Fruit fly (Drosophila melanogaster): Measurements from ENCODE around the gene CG14450.

Gene CG14450

DNA sequence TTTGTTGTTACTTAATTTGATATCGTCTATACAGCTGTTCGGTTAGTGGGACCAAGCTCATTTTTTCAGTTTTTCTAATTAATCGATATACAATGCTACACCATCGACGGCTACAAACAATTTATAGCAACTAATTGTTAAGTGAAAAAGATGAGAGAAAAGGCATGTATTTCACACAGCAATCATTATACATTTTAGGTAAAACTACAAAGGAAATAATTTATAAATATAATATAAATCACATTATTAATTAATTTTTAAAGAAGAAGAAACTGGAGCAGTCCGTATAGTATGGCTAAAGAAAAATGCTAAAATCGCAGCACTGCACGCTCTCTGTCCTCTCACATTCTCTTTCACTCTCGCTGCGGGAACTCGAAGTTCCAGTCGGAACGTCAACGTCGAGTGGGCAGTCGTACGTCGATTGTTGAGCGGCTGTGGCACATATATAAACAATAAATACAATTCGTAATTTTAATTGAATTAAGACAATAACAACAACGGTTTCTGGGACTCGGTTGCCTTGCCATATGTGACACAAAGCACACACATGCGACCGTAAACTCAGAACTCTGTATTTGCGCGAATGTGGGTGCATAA, at the start of gene CG14450, which contains the start of gene CG11367:
TSS of gene CG14450 (minus strand) at position 51 of the 597 bp plus-strand sequence.
TSS of gene CG11367 (plus strand) at position 373 of the 597 bp plus-strand sequence.
- TF ChIP-seq Vsx2 (GFP tag; optimal IDR thresholded peaks at IDR 0.05; ENCODE audit: partially characterized antibody) (peak; percentile 79), sage (GFP tag; optimal IDR thresholded peaks at IDR 0.05) (peak; percentile 35), lola (GFP tag; optimal IDR thresholded peaks at IDR 0.05) (no peak), Dif (GFP tag; optimal IDR thresholded peaks at IDR 0.05; ENCODE audit: partially characterized antibody) (peak; percentile 74), CrebA (GFP tag; optimal IDR thresholded peaks at IDR 0.05; ENCODE audit: borderline replicate concordance) (no peak), Hnf4 (GFP tag; optimal IDR thresholded peaks at IDR 0.05) (no peak), dl (GFP tag; optimal IDR thresholded peaks at IDR 0.05; ENCODE audit: insufficient read depth in 1 of 2, partially characterized antibody in 2 of 2) (peak; percentile 2 to 55), ey (GFP tag; optimal IDR thresholded peaks at IDR 0.05) (no peak), rgr (GFP tag; optimal IDR thresholded peaks at IDR 0.05) (no peak), pan (optimal IDR thresholded peaks at IDR 0.05) (no peak), Jra (GFP tag; optimal IDR thresholded peaks at IDR 0.05) (no peak), HLH106 (tag; optimal IDR thresholded peaks at IDR 0.05) (peak; percentile 30), tai (GFP tag; optimal IDR thresholded peaks at IDR 0.05) (no peak), woc (GFP tag; optimal IDR thresholded peaks at IDR 0.05) (peak; percentile 64), h (GFP tag; optimal IDR thresholded peaks at IDR 0.05) (peak; percentile 52), Rel (GFP tag; optimal IDR thresholded peaks at IDR 0.05) (no peak), Rel (tag; optimal IDR thresholded peaks at IDR 0.05) (peak; percentile 33), foxo (GFP tag; optimal IDR thresholded peaks at IDR 0.05) (no peak), CG9705 (GFP tag; optimal IDR thresholded peaks at IDR 0.05) (peak; percentile 10), CG32264 (GFP tag; optimal IDR thresholded peaks at IDR 0.05) (no peak), Myc (optimal IDR thresholded peaks at IDR 0.05) (peak; percentile 95), Hr83 (GFP tag; optimal IDR thresholded peaks at IDR 0.05; ENCODE audit: poor library complexity, severe bottlenecking) (peak; percentile 33)

- TF ChIP-seq Hr83 (GFP tag; optimal IDR thresholded peaks at IDR 0.05; ENCODE audit: poor library complexity, severe bottlenecking) (peak; percentile 11), Rel (GFP tag; optimal IDR thresholded peaks at IDR 0.05) (no peak), Rel (tag; optimal IDR thresholded peaks at IDR 0.05) (peak; percentile 93), ey (GFP tag; optimal IDR thresholded peaks at IDR 0.05) (peak; percentile 14), Dfd (GFP tag; optimal IDR thresholded peaks at IDR 0.05) (no peak), OdsH (GFP tag; optimal IDR thresholded peaks at IDR 0.05) (peak; percentile 45), N (GFP tag; optimal IDR thresholded peaks at IDR 0.05) (no peak), h (GFP tag; optimal IDR thresholded peaks at IDR 0.05) (peak; percentile 11)
These were observed 46.9 kb upstream of the CG14450 start for dm6 chr3L:22774479-22774878.

DNA sequence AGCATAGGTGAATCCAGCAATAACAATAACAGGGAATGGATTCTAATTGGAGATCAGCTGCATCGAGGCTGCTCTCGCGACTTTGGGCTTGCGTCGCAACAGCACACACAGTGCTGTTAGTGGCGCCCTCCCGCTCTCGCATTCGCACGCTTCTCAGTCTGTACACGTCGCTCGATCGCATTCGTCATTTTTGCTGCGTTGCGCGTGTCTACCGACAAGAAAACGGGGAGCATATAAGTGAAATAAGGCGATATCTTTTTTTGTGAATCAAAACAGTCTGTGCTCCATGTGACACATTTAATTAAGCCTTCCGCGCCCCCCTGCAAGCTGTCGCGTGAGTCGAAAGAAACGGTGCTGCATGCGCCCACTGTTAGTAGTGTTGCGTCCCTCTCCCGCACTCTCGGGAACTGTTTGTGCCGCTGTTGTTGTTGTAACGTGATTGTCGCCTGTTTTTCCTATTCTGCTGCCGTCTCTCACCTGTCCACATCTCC, 45.8 kb upstream of the CG14450 start:
- TF ChIP-seq h (GFP tag; optimal IDR thresholded peaks at IDR 0.05) (peak; percentile 86), Hr83 (GFP tag; optimal IDR thresholded peaks at IDR 0.05; ENCODE audit: poor library complexity, severe bottlenecking) (no peak), CG32264 (GFP tag; optimal IDR thresholded peaks at IDR 0.05) (no peak), HLH106 (tag; optimal IDR thresholded peaks at IDR 0.05) (peak; percentile 9), lola (GFP tag; optimal IDR thresholded peaks at IDR 0.05) (no peak), CrebA (GFP tag; optimal IDR thresholded peaks at IDR 0.05; ENCODE audit: borderline replicate concordance) (peak; percentile 68), CG9705 (GFP tag; optimal IDR thresholded peaks at IDR 0.05) (no peak), sage (GFP tag; optimal IDR thresholded peaks at IDR 0.05) (no peak), N (GFP tag; optimal IDR thresholded peaks at IDR 0.05) (no peak), psq (GFP tag; optimal IDR thresholded peaks at IDR 0.05) (no peak), foxo (GFP tag; optimal IDR thresholded peaks at IDR 0.05) (no peak), dmrt93B (GFP tag; optimal IDR thresholded peaks at IDR 0.05) (no peak), OdsH (GFP tag; optimal IDR thresholded peaks at IDR 0.05) (no peak), Mio (GFP tag; optimal IDR thresholded peaks at IDR 0.05) (no peak), br (GFP tag; optimal IDR thresholded peaks at IDR 0.05) (no peak), Dif (GFP tag; optimal IDR thresholded peaks at IDR 0.05; ENCODE audit: partially characterized antibody) (peak; percentile 15), brk (GFP tag; optimal IDR thresholded peaks at IDR 0.05) (no peak), Abd-B (GFP tag; optimal IDR thresholded peaks at IDR 0.05) (no peak), ey (GFP tag; optimal IDR thresholded peaks at IDR 0.05) (no peak), Jra (GFP tag; optimal IDR thresholded peaks at IDR 0.05) (peak; percentile 23), tai (GFP tag; optimal IDR thresholded peaks at IDR 0.05) (no peak), Vsx2 (GFP tag; optimal IDR thresholded peaks at IDR 0.05; ENCODE audit: partially characterized antibody) (no peak), Myc (optimal IDR thresholded peaks at IDR 0.05) (peak; percentile 14), rgr (GFP tag; optimal IDR thresholded peaks at IDR 0.05) (no peak), fru (GFP tag; optimal IDR thresholded peaks at IDR 0.05) (peak; percentile 17), Hr78 (GFP tag; optimal IDR thresholded peaks at IDR 0.05) (no peak), pan (optimal IDR thresholded peaks at IDR 0.05) (no peak), Sp1 (GFP tag; optimal IDR thresholded peaks at IDR 0.05) (no peak), Rel (GFP tag; optimal IDR thresholded peaks at IDR 0.05) (no peak), Rel (tag; optimal IDR thresholded peaks at IDR 0.05) (peak; percentile 47)
